Worm (Caenorhabditis elegans) whole organism, young adult: ENCODE results near the gene H25K10.4.
"Not testable (repeated sequence)": the region's sequence is repeated elsewhere in the genome, so short reads cannot be mapped to it uniquely, and the experiment has no call there.

ENCODE experiments used
- B0336.3 ChIP-seq: fragments of 200-800 bp; sonication (Bioruptor generic); IDR thresholded peaks from 2 replicates; pipeline ENCODE4 v1.3.6; 2022; ENCODE audit warnings: missing genetic modification characterization, missing compliant biosample characterization
- F33H1.4 ChIP-seq: fragments of 200-800 bp; sonication (Bioruptor generic); IDR thresholded peaks from 2 replicates; pipeline ENCODE4 v1.3.6; 2022; ENCODE audit warnings: missing genetic modification reagents, missing genetic modification characterization, missing compliant biosample characterization
- T26A5.8 ChIP-seq: sonication (generic microtip); optimal IDR thresholded peaks from 2 replicates; lab custom pipeline; 2016; ENCODE audit warnings: missing genetic modification characterization, missing compliant biosample characterization
- ama-1 ChIP-seq, 3 experiments: fragments of 150-350 bp in 1 of 3; sonication (generic microtip) in 2 of 3; optimal IDR thresholded peaks; 2 replicates each; lab custom pipeline; 2014 to 2018; ENCODE audit warnings: missing biosample characterization in 2 of 3, missing genetic modification characterization in 2 of 3, missing genetic modification reagents in 2 of 3
- atf-7 ChIP-seq: sonication (generic microtip); optimal IDR thresholded peaks from 2 replicates; lab custom pipeline; 2017; ENCODE audit warnings: mild to moderate bottlenecking, missing genetic modification characterization, missing compliant biosample characterization
- him-1 ChIP-seq: sonication (generic microtip); optimal IDR thresholded peaks from 2 replicates; lab custom pipeline; 2016; ENCODE audit warnings: missing genotype, missing genetic modification reagents, missing genetic modification characterization, missing compliant biosample characterization
- let-526 ChIP-seq: fragments of 200-800 bp; sonication (Bioruptor generic); IDR thresholded peaks from 2 replicates; pipeline ENCODE4 v1.3.6; 2022; ENCODE audit warnings: missing genetic modification reagents, missing genetic modification characterization, missing compliant biosample characterization
- madf-3 ChIP-seq: fragments of 200-800 bp; sonication (Bioruptor generic); IDR thresholded peaks from 2 replicates; pipeline ENCODE4 v1.3.6; 2022; ENCODE audit warnings: missing genetic modification reagents, missing genetic modification characterization, missing compliant biosample characterization
- nfya-1 ChIP-seq: sonication (generic microtip); optimal IDR thresholded peaks from 2 replicates; lab custom pipeline; 2017; ENCODE audit warnings: antibody characterized with exemption, missing compliant biosample characterization, missing genetic modification characterization, borderline replicate concordance; ENCODE audit not compliant: insufficient read depth
- rcor-1 ChIP-seq: fragments of 200-800 bp; sonication (Bioruptor generic); IDR thresholded peaks from 2 replicates; pipeline ENCODE4 v1.3.6; 2022; ENCODE audit warnings: missing genetic modification reagents, missing genetic modification characterization, missing compliant biosample characterization
- repo-1 ChIP-seq: sonication (generic microtip); optimal IDR thresholded peaks from 2 replicates; lab custom pipeline; 2017; ENCODE audit warnings: mild to moderate bottlenecking, missing genetic modification characterization, missing compliant biosample characterization
- snpc-1.3 ChIP-seq: sonication (generic microtip); optimal IDR thresholded peaks from 2 replicates; lab custom pipeline; 2017; ENCODE audit warnings: missing genetic modification characterization, mild to moderate bottlenecking, missing compliant biosample characterization, antibody characterized with exemption, moderate library complexity, missing genotype, missing genetic modification reagents; ENCODE audit not compliant: insufficient read depth
- tlf-1 ChIP-seq: fragments of 200-800 bp; sonication (Bioruptor generic); optimal IDR thresholded peaks from 2 replicates; lab custom pipeline; 2018; ENCODE audit warnings: mild to moderate bottlenecking, missing genetic modification characterization, missing compliant biosample characterization
- zfh-2 ChIP-seq: fragments of 200-800 bp; sonication (Bioruptor generic); conservative IDR thresholded peaks from 2 replicates; pipeline ENCODE4 v1.3.6; 2022; ENCODE audit warnings: missing genetic modification reagents, missing genetic modification characterization, missing compliant biosample characterization

DNA sequence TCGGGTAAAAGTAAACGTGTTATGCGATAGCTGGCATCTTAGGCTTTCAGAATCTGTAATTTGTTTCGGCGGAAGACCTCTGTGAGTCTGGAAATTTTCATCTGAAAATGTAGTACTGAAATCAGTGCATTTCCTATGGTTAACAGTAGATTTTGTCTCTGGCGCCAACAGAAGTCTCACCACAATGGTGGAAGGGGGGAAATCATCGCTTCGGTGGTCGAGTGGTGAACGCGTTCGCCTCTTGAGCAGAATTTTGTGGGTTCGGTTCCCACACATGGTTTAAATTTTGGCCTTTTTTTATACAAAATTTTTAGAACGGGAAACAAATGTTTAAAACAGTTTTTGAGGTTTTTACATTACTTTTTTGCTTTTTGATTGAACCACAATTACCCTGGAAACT, 34.4 kb downstream of the H25K10.4 start:
- TF ChIP-seq atf-7; zfh-2 (GFP tag; lab: Robert Waterston, UW); him-1 (tag; lab: Kevin White, UChicago); B0336.3; madf-3; F33H1.4 (GFP tag; lab: Robert Waterston, UW); snpc-1.3; tlf-1 (GFP tag; lab: Kevin White, UChicago); let-526; ama-1 (optimal IDR thresholded peaks at IDR 0.05; lab: Kevin White, UChicago); ama-1 (GFP tag; optimal IDR thresholded peaks at IDR 0.05; lab: Kevin White, UChicago); repo-1 (tag; lab: Kevin White, UChicago); T26A5.8 (tag; lab: Kevin White, UChicago); rcor-1 (GFP tag; lab: Robert Waterston, UW); nfya-1 (tag; lab: Kevin White, UChicago): not testable (repeated sequence)
